Worm (Caenorhabditis elegans) whole organism, late embryonic: ENCODE results near the gene K10B2.4.

Experiments used
- F13H6.1 ChIP-seq: sonication (generic microtip); optimal IDR thresholded peaks from 2 replicates; lab custom pipeline; 2016; ENCODE audit warnings: missing genetic modification characterization, missing compliant biosample characterization
- K02D7.2 ChIP-seq: sonication (generic microtip); optimal IDR thresholded peaks from 2 replicates; lab custom pipeline; 2017; ENCODE audit warnings: mild to moderate bottlenecking, missing genetic modification characterization, missing compliant biosample characterization
- Y22D7AL.16 ChIP-seq: sonication (generic microtip); optimal IDR thresholded peaks from 2 replicates; lab custom pipeline; 2016; ENCODE audit warnings: missing genetic modification characterization, missing compliant biosample characterization
- ahr-1 ChIP-seq: sonication (generic microtip); optimal IDR thresholded peaks from 2 replicates; lab custom pipeline; 2016; ENCODE audit warnings: missing genetic modification characterization, missing compliant biosample characterization
- ama-1 ChIP-seq: fragments of 150-350 bp; optimal IDR thresholded peaks from 2 replicates; lab custom pipeline; 2014
- ceh-14 ChIP-seq: sonication (generic microtip); optimal IDR thresholded peaks from 2 replicates; lab custom pipeline; 2016; ENCODE audit warnings: missing genotype, missing genetic modification characterization, missing compliant biosample characterization
- ceh-18 ChIP-seq: sonication (generic microtip); optimal IDR thresholded peaks from 2 replicates; lab custom pipeline; 2016; ENCODE audit warnings: missing genetic modification characterization, missing compliant biosample characterization
- ceh-2 ChIP-seq: sonication (generic microtip); optimal IDR thresholded peaks from 2 replicates; lab custom pipeline; 2016; ENCODE audit warnings: missing genotype, missing genetic modification characterization, missing compliant biosample characterization
- ceh-22 ChIP-seq: sonication (generic microtip); optimal IDR thresholded peaks from 2 replicates; lab custom pipeline; 2017; ENCODE audit warnings: missing biosample characterization, missing genetic modification characterization
- ceh-24 ChIP-seq: sonication (generic microtip); optimal IDR thresholded peaks from 2 replicates; lab custom pipeline; 2016; ENCODE audit warnings: mild to moderate bottlenecking, missing genetic modification characterization, missing compliant biosample characterization
- ceh-30 ChIP-seq: fragments of 150-350 bp; optimal IDR thresholded peaks from 2 replicates; lab custom pipeline; 2014; ENCODE audit warnings: missing biosample characterization, missing genetic modification characterization
- ceh-31 ChIP-seq: sonication (generic microtip); optimal IDR thresholded peaks from 2 replicates; lab custom pipeline; 2016; ENCODE audit warnings: missing genetic modification characterization, missing compliant biosample characterization
- ceh-34 ChIP-seq: sonication (generic microtip); optimal IDR thresholded peaks from 2 replicates; lab custom pipeline; 2016; ENCODE audit warnings: mild to moderate bottlenecking, missing genetic modification characterization, missing compliant biosample characterization
- ceh-6 ChIP-seq: fragments of 200-800 bp; sonication (Bioruptor generic); optimal IDR thresholded peaks from 2 replicates; lab custom pipeline; 2018; ENCODE audit warnings: mild to moderate bottlenecking, missing genetic modification characterization, missing compliant biosample characterization
- ceh-9 ChIP-seq: sonication (generic microtip); optimal IDR thresholded peaks from 2 replicates; lab custom pipeline; 2016; ENCODE audit warnings: mild to moderate bottlenecking, missing genetic modification characterization, inconsistent platforms, missing compliant biosample characterization
- eyg-1 ChIP-seq: sonication (generic microtip); optimal IDR thresholded peaks from 2 replicates; lab custom pipeline; 2016; ENCODE audit warnings: missing genotype, missing genetic modification characterization, missing compliant biosample characterization
- fax-1 ChIP-seq: sonication (generic microtip); optimal IDR thresholded peaks from 2 replicates; lab custom pipeline; 2016; ENCODE audit warnings: missing genotype, missing genetic modification characterization, missing compliant biosample characterization
- fkh-6 ChIP-seq: sonication (generic microtip); optimal IDR thresholded peaks from 2 replicates; lab custom pipeline; 2016; ENCODE audit warnings: missing genetic modification characterization, missing compliant biosample characterization
- gmeb-2 ChIP-seq: sonication (generic microtip); optimal IDR thresholded peaks from 2 replicates; lab custom pipeline; 2016; ENCODE audit warnings: missing genetic modification characterization, inconsistent platforms, missing compliant biosample characterization
- hlh-15 ChIP-seq: sonication (generic microtip); optimal IDR thresholded peaks from 2 replicates; lab custom pipeline; 2016; ENCODE audit warnings: missing genetic modification characterization, missing compliant biosample characterization
- hlh-6 ChIP-seq: sonication (generic microtip); optimal IDR thresholded peaks from 2 replicates; lab custom pipeline; 2016; ENCODE audit warnings: missing genotype, missing genetic modification characterization, missing compliant biosample characterization
- hlh-8 ChIP-seq: sonication (generic microtip); optimal IDR thresholded peaks from 2 replicates; lab custom pipeline; 2016; ENCODE audit warnings: missing genotype, missing genetic modification characterization, missing compliant biosample characterization
- lin-11 ChIP-seq: fragments of 200-800 bp; sonication (Bioruptor generic); optimal IDR thresholded peaks from 2 replicates; lab custom pipeline; 2018; ENCODE audit warnings: mild to moderate bottlenecking, missing genetic modification characterization, missing compliant biosample characterization
- nfya-1 ChIP-seq: sonication (generic microtip); optimal IDR thresholded peaks from 2 replicates; lab custom pipeline; 2017; ENCODE audit warnings: missing genetic modification characterization, mild to moderate bottlenecking, missing compliant biosample characterization, antibody characterized with exemption, moderate library complexity
- nhr-11 ChIP-seq: fragments of 150-350 bp; optimal IDR thresholded peaks from 2 replicates; lab custom pipeline; 2014; ENCODE audit warnings: missing biosample characterization, missing genetic modification characterization
- nhr-232 ChIP-seq: sonication (generic microtip); optimal IDR thresholded peaks from 2 replicates; lab custom pipeline; 2016; ENCODE audit warnings: missing genetic modification characterization, missing compliant biosample characterization
- npax-4 ChIP-seq: sonication (generic microtip); optimal IDR thresholded peaks from 2 replicates; lab custom pipeline; 2016; ENCODE audit warnings: missing genetic modification characterization, missing compliant biosample characterization
- pat-9 ChIP-seq: fragments of 200-800 bp; sonication (Bioruptor generic); optimal IDR thresholded peaks from 2 replicates; lab custom pipeline; 2018; ENCODE audit warnings: mild to moderate bottlenecking, missing genetic modification characterization, moderate library complexity, missing compliant biosample characterization
- pha-2 ChIP-seq: sonication (generic microtip); optimal IDR thresholded peaks from 2 replicates; lab custom pipeline; 2017; ENCODE audit warnings: mild to moderate bottlenecking, missing genetic modification characterization, missing compliant biosample characterization
- pha-4 ChIP-seq: fragments of 150-350 bp; optimal IDR thresholded peaks from 2 replicates; lab custom pipeline; 2018; ENCODE audit warnings: missing biosample characterization, missing genetic modification reagents, missing genetic modification characterization
- pqm-1 ChIP-seq: sonication (generic microtip); optimal IDR thresholded peaks from 2 replicates; lab custom pipeline; 2016; ENCODE audit warnings: missing genetic modification characterization, missing compliant biosample characterization
- pros-1 ChIP-seq: fragments of 150-350 bp; optimal IDR thresholded peaks from 2 replicates; lab custom pipeline; 2014; ENCODE audit warnings: missing biosample characterization, missing genetic modification reagents, missing genetic modification characterization
- ref-2 ChIP-seq: sonication (generic microtip); optimal IDR thresholded peaks from 2 replicates; lab custom pipeline; 2016; ENCODE audit warnings: missing genetic modification characterization, missing compliant biosample characterization
- rnt-1 ChIP-seq: sonication (generic microtip); optimal IDR thresholded peaks from 2 replicates; lab custom pipeline; 2016; ENCODE audit warnings: missing genetic modification characterization, missing compliant biosample characterization
- sdc-2 ChIP-seq: sonication (generic microtip); optimal IDR thresholded peaks from 2 replicates; lab custom pipeline; 2016; ENCODE audit warnings: missing genotype, missing genetic modification characterization, missing compliant biosample characterization
- sox-2 ChIP-seq: fragments of 200-800 bp; sonication (Bioruptor generic); IDR thresholded peaks from 2 replicates; pipeline ENCODE4 v1.3.6; 2022; ENCODE audit warnings: missing genetic modification reagents, missing genetic modification characterization, missing compliant biosample characterization
- sox-4 ChIP-seq: sonication (generic microtip); optimal IDR thresholded peaks from 2 replicates; lab custom pipeline; 2017; ENCODE audit warnings: mild to moderate bottlenecking, missing genetic modification characterization, inconsistent platforms, missing compliant biosample characterization
- syd-9 ChIP-seq: sonication (generic microtip); optimal IDR thresholded peaks from 2 replicates; lab custom pipeline; 2016; ENCODE audit warnings: mild to moderate bottlenecking, missing genetic modification characterization, moderate library complexity, missing compliant biosample characterization
- tbx-2 ChIP-seq: sonication (generic microtip); optimal IDR thresholded peaks from 2 replicates; lab custom pipeline; 2016; ENCODE audit warnings: missing genetic modification characterization, missing compliant biosample characterization
- ttx-3 ChIP-seq: sonication (generic microtip); optimal IDR thresholded peaks from 2 replicates; lab custom pipeline; 2016; ENCODE audit warnings: missing genetic modification reagents, missing genetic modification characterization, missing compliant biosample characterization
- unc-42 ChIP-seq: sonication (generic microtip); optimal IDR thresholded peaks from 2 replicates; lab custom pipeline; 2016; ENCODE audit warnings: missing genotype, missing genetic modification characterization, missing compliant biosample characterization
- unc-55 ChIP-seq: sonication (generic microtip); optimal IDR thresholded peaks from 2 replicates; lab custom pipeline; 2017; ENCODE audit warnings: missing biosample characterization, missing genetic modification reagents, missing genetic modification characterization
- unc-86 ChIP-seq: sonication (generic microtip); optimal IDR thresholded peaks from 2 replicates; lab custom pipeline; 2016; ENCODE audit warnings: missing genetic modification characterization, missing compliant biosample characterization
- zip-5 ChIP-seq: sonication (generic microtip); optimal IDR thresholded peaks from 2 replicates; lab custom pipeline; 2016; ENCODE audit warnings: missing genetic modification characterization, missing compliant biosample characterization

K10B2.4 gene

ce11 chrII:6360822-6361221 is at the start of gene K10B2.4:
K10B2.4 (minus strand) TSS chrII:6360959.
- peak; percentile 49 for TF ChIP-seq nfya-1 (tag; lab: Kevin White, UChicago)
- TF ChIP-seq pqm-1 (tag; lab: Kevin White, UChicago): no peak
- TF ChIP-seq eyg-1: no peak
- peak; percentile 49 for TF ChIP-seq tbx-2
- no peak for TF ChIP-seq sdc-2 (tag; lab: Kevin White, UChicago)
- peak; percentile 32 for TF ChIP-seq ceh-18
- no peak for TF ChIP-seq hlh-15
- no peak for TF ChIP-seq fax-1 (tag; lab: Kevin White, UChicago)
- no peak for TF ChIP-seq hlh-6 (tag; lab: Kevin White, UChicago)
- TF ChIP-seq unc-55 (GFP tag; lab: Kevin White, UChicago): no peak
- TF ChIP-seq ceh-30: no peak
- TF ChIP-seq nhr-11 (tag; lab: Kevin White, UChicago): no peak
- TF ChIP-seq ceh-22 (tag; lab: Kevin White, UChicago): no peak
- TF ChIP-seq ceh-14 (tag; lab: Kevin White, UChicago): peak; percentile 29
- TF ChIP-seq ceh-31 (tag; lab: Kevin White, UChicago): peak; percentile 30
- TF ChIP-seq syd-9 (tag; lab: Kevin White, UChicago): no peak
- TF ChIP-seq ama-1: no peak
- no peak for TF ChIP-seq lin-11 (tag; lab: Kevin White, UChicago)
- no peak for TF ChIP-seq K02D7.2
- TF ChIP-seq ceh-6 (GFP tag; lab: Kevin White, UChicago): peak; percentile 29
- no peak for TF ChIP-seq pha-2 (tag; lab: Kevin White, UChicago)

- no peak for TF ChIP-seq pros-1 (tag; lab: Kevin White, UChicago)
- no peak for TF ChIP-seq gmeb-2 (tag; lab: Kevin White, UChicago)
- no peak for TF ChIP-seq sox-4 (tag; lab: Kevin White, UChicago)
- TF ChIP-seq fax-1 (tag; lab: Kevin White, UChicago): no peak
- no peak for TF ChIP-seq ceh-34
- TF ChIP-seq ceh-24 (tag; lab: Kevin White, UChicago): no peak
- no peak for TF ChIP-seq ceh-22 (tag; lab: Kevin White, UChicago)
- no peak for TF ChIP-seq hlh-15
- no peak for TF ChIP-seq ttx-3 (tag; lab: Kevin White, UChicago)
- no peak for TF ChIP-seq Y22D7AL.16 (tag; lab: Kevin White, UChicago)
- no peak for TF ChIP-seq pat-9 (tag; lab: Kevin White, UChicago)
- TF ChIP-seq zip-5 (tag; lab: Kevin White, UChicago): no peak
- TF ChIP-seq ahr-1 (tag; lab: Kevin White, UChicago): no peak
- TF ChIP-seq ceh-2 (tag; lab: Kevin White, UChicago): no peak
- no peak for TF ChIP-seq unc-42 (tag; lab: Kevin White, UChicago)
- no peak for TF ChIP-seq nhr-232 (tag; lab: Kevin White, UChicago)
- no peak for TF ChIP-seq F13H6.1 (tag; lab: Kevin White, UChicago)
- TF ChIP-seq ceh-6 (GFP tag; lab: Kevin White, UChicago): no peak
- no peak for TF ChIP-seq sdc-2 (tag; lab: Kevin White, UChicago)
Measured at ce11 chrII:6410181-6410580, 49.4 kb upstream of the K10B2.4 start, which contains the start of gene T25D10.4. T25D10.4 (minus strand) TSS chrII:6410281.

- peak; percentile 35 for TF ChIP-seq rnt-1 (tag; lab: Kevin White, UChicago)
- TF ChIP-seq ceh-30: no peak
- peak; percentile 60 for TF ChIP-seq ceh-31 (tag; lab: Kevin White, UChicago)
- TF ChIP-seq, all 69 proteins: peak for 2
Measured at ce11 chrII:6409098-6409497, 48.3 kb upstream of the K10B2.4 start.

DNA sequence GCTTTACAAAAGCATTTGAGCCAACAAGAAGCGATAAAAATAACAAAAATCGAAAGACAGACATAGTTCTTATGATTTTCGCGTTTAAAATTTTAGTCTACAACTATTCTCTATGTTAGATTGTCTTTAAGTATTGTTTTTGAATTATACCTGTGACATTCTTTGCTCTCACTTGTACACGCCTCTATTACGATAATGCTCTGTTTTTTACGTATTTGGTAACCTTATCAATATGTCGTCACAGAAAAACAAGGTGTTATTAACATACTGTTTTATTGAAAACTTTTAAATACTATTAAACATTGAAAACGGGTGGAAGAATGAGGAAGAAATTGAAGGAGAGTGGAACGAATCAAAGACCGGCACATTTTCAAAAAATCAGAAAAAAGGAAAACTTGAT is 46.5 kb upstream of the K10B2.4 start, which contains the start of gene spp-11:
spp-11 (minus strand) TSS at position 101 of the 400 bp plus-strand sequence.
- TF ChIP-seq ceh-22 (tag; lab: Kevin White, UChicago): no peak
- TF ChIP-seq nhr-11 (tag; lab: Kevin White, UChicago): no peak
- TF ChIP-seq hlh-8: no peak
- TF ChIP-seq sox-2 (GFP tag; lab: Robert Waterston, UW): no peak
- TF ChIP-seq ceh-30: no peak
- no peak for TF ChIP-seq npax-4 (tag; lab: Kevin White, UChicago)
- no peak for TF ChIP-seq unc-86 (tag; lab: Kevin White, UChicago)
- TF ChIP-seq gmeb-2 (tag; lab: Kevin White, UChicago): no peak
- no peak for TF ChIP-seq sox-4 (tag; lab: Kevin White, UChicago)
- TF ChIP-seq lin-11 (tag; lab: Kevin White, UChicago): no peak
- TF ChIP-seq pha-4 (tag; lab: Kevin White, UChicago): no peak
- TF ChIP-seq ref-2: no peak
- TF ChIP-seq rnt-1 (tag; lab: Kevin White, UChicago): no peak
- no peak for TF ChIP-seq ceh-9 (tag; lab: Kevin White, UChicago)
- no peak for TF ChIP-seq fkh-6 (tag; lab: Kevin White, UChicago)
- TF ChIP-seq ama-1: no peak
- no peak for TF ChIP-seq ahr-1 (tag; lab: Kevin White, UChicago)
